Fruit fly (Drosophila melanogaster) whole organism, embryonic: ENCODE results near the gene CG43354.

ENCODE experiments used
- Bgb ChIP-seq: fragments of 200-800 bp; sonication (Bioruptor generic); IDR thresholded peaks from 2 replicates; pipeline ENCODE4 v1.3.6; 2022; ENCODE audit warnings: missing biosample characterization, missing genetic modification characterization; ENCODE audit not compliant: partially characterized antibody
- CG13296 ChIP-seq: fragments of 200-800 bp; sonication (Bioruptor generic); optimal IDR thresholded peaks from 3 replicates; lab custom pipeline; 2018; ENCODE audit warnings: missing biosample characterization, mild to moderate bottlenecking, missing genetic modification characterization
- CG17328 ChIP-seq: fragments of 200-800 bp; sonication (Bioruptor generic); IDR thresholded peaks from 2 replicates; pipeline ENCODE4 v1.3.6; 2022; ENCODE audit warnings: missing biosample characterization, missing genetic modification characterization
- CG17568 ChIP-seq: fragments of 200-800 bp; sonication (Bioruptor generic); optimal IDR thresholded peaks from 2 replicates; lab custom pipeline; 2018; ENCODE audit warnings: missing biosample characterization, mild to moderate bottlenecking, missing genetic modification characterization, moderate library complexity
- CG2202 ChIP-seq: fragments of 200-800 bp; sonication (Bioruptor generic); optimal IDR thresholded peaks from 2 replicates; lab custom pipeline; 2018; ENCODE audit warnings: missing biosample characterization, mild to moderate bottlenecking, missing genetic modification characterization
- CG2712 ChIP-seq: fragments of 200-800 bp; optimal IDR thresholded peaks from 3 replicates; lab custom pipeline; 2019; ENCODE audit warnings: missing biosample characterization, mild to moderate bottlenecking, missing genetic modification characterization, moderate library complexity
- CG30403 ChIP-seq: fragments of 200-800 bp; sonication (Bioruptor generic); optimal IDR thresholded peaks from 3 replicates; lab custom pipeline; 2016; ENCODE audit warnings: missing biosample characterization, missing genetic modification characterization
- CG31441 ChIP-seq: fragments of 200-800 bp; sonication (Bioruptor generic); IDR thresholded peaks from 2 replicates; pipeline ENCODE4 v1.3.6; 2022; ENCODE audit warnings: missing biosample characterization, missing genetic modification characterization
- CG3407 ChIP-seq: fragments of 200-800 bp; sonication (Bioruptor generic); optimal IDR thresholded peaks from 2 replicates; lab custom pipeline; 2018; ENCODE audit warnings: missing biosample characterization, mild to moderate bottlenecking, missing genetic modification characterization
- CG6254 ChIP-seq: fragments of 200-800 bp; sonication (Bioruptor generic); optimal IDR thresholded peaks from 3 replicates; lab custom pipeline; 2017; ENCODE audit warnings: mild to moderate bottlenecking, missing biosample characterization, missing genetic modification reagents, missing genetic modification characterization
- CG6654 ChIP-seq: fragments of 200-800 bp; sonication (Bioruptor generic); optimal IDR thresholded peaks from 2 replicates; lab custom pipeline; 2017; ENCODE audit warnings: missing biosample characterization, mild to moderate bottlenecking, missing genetic modification characterization
- CG6813 ChIP-seq: fragments of 200-800 bp; sonication (Bioruptor generic); optimal IDR thresholded peaks from 2 replicates; lab custom pipeline; 2017; ENCODE audit warnings: missing biosample characterization, missing genetic modification characterization, mild to moderate bottlenecking, moderate library complexity, missing genetic modification reagents
- CG7556 ChIP-seq: fragments of 200-800 bp; sonication (Bioruptor generic); optimal IDR thresholded peaks from 2 replicates; lab custom pipeline; 2017; ENCODE audit warnings: missing biosample characterization, mild to moderate bottlenecking, missing genetic modification characterization
- CG7839 ChIP-seq: fragments of 200-800 bp; sonication (Bioruptor generic); optimal IDR thresholded peaks from 3 replicates; lab custom pipeline; 2018; ENCODE audit warnings: missing biosample characterization, mild to moderate bottlenecking, missing genetic modification characterization, moderate library complexity
- CG8478 ChIP-seq: fragments of >200 bp; optimal IDR thresholded peaks from 2 replicates; lab custom pipeline; 2018
- CG8765 ChIP-seq: fragments of 200-800 bp; sonication (Bioruptor generic); IDR thresholded peaks from 2 replicates; pipeline ENCODE4 v1.3.6; 2022; ENCODE audit warnings: missing biosample characterization, missing genetic modification characterization
- CG8924 ChIP-seq: fragments of 200-800 bp; optimal IDR thresholded peaks from 3 replicates; lab custom pipeline; 2019; ENCODE audit warnings: missing biosample characterization, mild to moderate bottlenecking, missing genetic modification characterization, moderate library complexity
- CG9437 ChIP-seq: fragments of 200-800 bp; sonication (Bioruptor generic); optimal IDR thresholded peaks from 2 replicates; lab custom pipeline; 2018; ENCODE audit warnings: missing biosample characterization, mild to moderate bottlenecking, missing genetic modification characterization
- CG9932 ChIP-seq: fragments of 200-800 bp; sonication (Bioruptor generic); IDR thresholded peaks from 2 replicates; pipeline ENCODE4 v1.3.6; 2022; ENCODE audit warnings: missing biosample characterization, missing genetic modification characterization
- CTCF ChIP-seq: fragments of 200-800 bp; sonication (Bioruptor generic); optimal IDR thresholded peaks from 2 replicates; lab custom pipeline; 2017; ENCODE audit warnings: missing biosample characterization, mild to moderate bottlenecking, missing genetic modification characterization, moderate library complexity
- Camta ChIP-seq: fragments of 200-800 bp; sonication (Bioruptor generic); optimal IDR thresholded peaks from 2 replicates; lab custom pipeline; 2016; ENCODE audit warnings: missing biosample characterization, missing genetic modification characterization
- D19A ChIP-seq: fragments of 200-800 bp; optimal IDR thresholded peaks from 3 replicates; lab custom pipeline; 2019; ENCODE audit warnings: missing biosample characterization, mild to moderate bottlenecking, missing genetic modification characterization, moderate library complexity
- E2f1 ChIP-seq: fragments of 200-800 bp; sonication (Bioruptor generic); IDR thresholded peaks from 2 replicates; pipeline ENCODE4 v1.3.6; 2022; ENCODE audit warnings: missing biosample characterization, missing genetic modification characterization
- Hmr ChIP-seq: fragments of 200-800 bp; sonication (Bioruptor generic); optimal IDR thresholded peaks from 3 replicates; lab custom pipeline; 2017; ENCODE audit warnings: mild to moderate bottlenecking, missing biosample characterization, missing genetic modification reagents, missing genetic modification characterization
- Hsf ChIP-seq: fragments of 200-800 bp; sonication (Bioruptor generic); optimal IDR thresholded peaks from 3 replicates; lab custom pipeline; 2016; ENCODE audit warnings: missing biosample characterization, missing genetic modification characterization
- Max ChIP-seq: fragments of 200-800 bp; sonication (Bioruptor generic); optimal IDR thresholded peaks from 2 replicates; lab custom pipeline; 2016; ENCODE audit warnings: missing biosample characterization, mild to moderate bottlenecking, missing genetic modification characterization
- Med ChIP-seq: fragments of 200-800 bp; sonication (Bioruptor generic); peaks from one replicate; lab custom pipeline; 2016; ENCODE audit warnings: missing biosample characterization, missing genetic modification characterization, mild to moderate bottlenecking, inconsistent platforms, moderate library complexity
- NK7.1 ChIP-seq: fragments of 200-800 bp; sonication (Bioruptor generic); optimal IDR thresholded peaks from 3 replicates; lab custom pipeline; 2016; ENCODE audit warnings: missing biosample characterization, missing genetic modification characterization
- Oli ChIP-seq: fragments of 200-800 bp; sonication (Bioruptor generic); optimal IDR thresholded peaks from 2 replicates; lab custom pipeline; 2018; ENCODE audit warnings: missing biosample characterization, mild to moderate bottlenecking, missing genetic modification characterization, moderate library complexity
- PHDP ChIP-seq: fragments of 200-800 bp; sonication (Bioruptor generic); optimal IDR thresholded peaks from 3 replicates; lab custom pipeline; 2018; ENCODE audit warnings: missing biosample characterization, mild to moderate bottlenecking, missing genetic modification characterization, moderate library complexity
- Six4 ChIP-seq: fragments of 200-800 bp; sonication (Bioruptor generic); optimal IDR thresholded peaks from 2 replicates; lab custom pipeline; 2016; ENCODE audit warnings: missing biosample characterization, missing genetic modification characterization
- Xrp1 ChIP-seq: fragments of 200-800 bp; sonication (Bioruptor generic); IDR thresholded peaks from 2 replicates; pipeline ENCODE4 v1.3.6; 2022; ENCODE audit warnings: missing biosample characterization, missing genetic modification characterization
- amos ChIP-seq: fragments of 200-800 bp; sonication (Bioruptor generic); IDR thresholded peaks from 2 replicates; pipeline ENCODE4 v1.3.6; 2022; ENCODE audit warnings: missing biosample characterization, missing genetic modification characterization; ENCODE audit not compliant: partially characterized antibody
- bsh ChIP-seq, 2 experiments: fragments of 200-800 bp; sonication (Bioruptor generic); optimal IDR thresholded peaks; 2 replicates each; lab custom pipeline; 2017 to 2018; ENCODE audit warnings: mild to moderate bottlenecking in 2 of 2, missing biosample characterization in 2 of 2, missing genetic modification characterization in 2 of 2, moderate library complexity in 1 of 2
- chinmo ChIP-seq: fragments of 200-800 bp; sonication (Bioruptor generic); IDR thresholded peaks from 4 replicates; pipeline ENCODE4 v1.3.6; 2022; ENCODE audit warnings: missing biosample characterization, missing genetic modification characterization; ENCODE audit not compliant: partially characterized antibody
- chn ChIP-seq: fragments of 200-800 bp; sonication (Bioruptor generic); optimal IDR thresholded peaks from 2 replicates; lab custom pipeline; 2016; ENCODE audit warnings: missing biosample characterization, missing genetic modification characterization
- ci ChIP-seq: fragments of 200-800 bp; sonication (Bioruptor generic); IDR thresholded peaks from 3 replicates; pipeline ENCODE4 v1.3.6; 2022; ENCODE audit warnings: missing biosample characterization, missing genetic modification characterization
- croc ChIP-seq: fragments of 200-800 bp; sonication (Bioruptor generic); conservative IDR thresholded peaks from 3 replicates; pipeline ENCODE4 v1.3.6; 2022; ENCODE audit warnings: missing biosample characterization, missing genetic modification characterization
- ewg ChIP-seq: fragments of 200-800 bp; sonication (Bioruptor generic); optimal IDR thresholded peaks from 3 replicates; lab custom pipeline; 2017; ENCODE audit warnings: mild to moderate bottlenecking, missing biosample characterization, missing genetic modification reagents, missing genetic modification characterization
- fd96Cb ChIP-seq: fragments of 200-800 bp; sonication (Bioruptor generic); optimal IDR thresholded peaks from 2 replicates; lab custom pipeline; 2018; ENCODE audit warnings: missing biosample characterization, mild to moderate bottlenecking, missing genetic modification characterization, moderate library complexity
- grau ChIP-seq: fragments of 200-800 bp; optimal IDR thresholded peaks from 3 replicates; lab custom pipeline; 2019; ENCODE audit warnings: missing biosample characterization, mild to moderate bottlenecking, missing genetic modification characterization, moderate library complexity
- her ChIP-seq: fragments of 200-800 bp; sonication (Bioruptor generic); optimal IDR thresholded peaks from 2 replicates; lab custom pipeline; 2016; ENCODE audit warnings: missing biosample characterization, missing genetic modification characterization
- jing ChIP-seq: fragments of 200-800 bp; sonication (Bioruptor generic); optimal IDR thresholded peaks from 2 replicates; lab custom pipeline; 2018; ENCODE audit warnings: missing biosample characterization, mild to moderate bottlenecking, missing genetic modification characterization
- lmd ChIP-seq: fragments of 200-800 bp; sonication (Bioruptor generic); IDR thresholded peaks from 2 replicates; pipeline ENCODE4 v1.3.6; 2022; ENCODE audit warnings: missing biosample characterization, missing genetic modification characterization
- nerfin-1 ChIP-seq: fragments of 200-800 bp; sonication (Bioruptor generic); optimal IDR thresholded peaks from 3 replicates; lab custom pipeline; 2019; ENCODE audit warnings: missing biosample characterization, mild to moderate bottlenecking, missing genetic modification characterization, moderate library complexity
- pho ChIP-seq: fragments of 200-800 bp; sonication (Bioruptor generic); optimal IDR thresholded peaks from 2 replicates; lab custom pipeline; 2016; ENCODE audit warnings: missing biosample characterization, missing genetic modification characterization
- sens ChIP-seq: fragments of 200-800 bp; sonication (Bioruptor generic); peaks from one replicate; lab custom pipeline; 2016; ENCODE audit warnings: missing biosample characterization, missing genetic modification characterization
- toy ChIP-seq: fragments of 200-800 bp; sonication (Bioruptor generic); IDR thresholded peaks from 2 replicates; pipeline ENCODE4 v1.3.6; 2022; ENCODE audit warnings: missing biosample characterization, missing genetic modification characterization
- usp ChIP-seq: fragments of >200 bp; optimal IDR thresholded peaks from 2 replicates; lab custom pipeline; 2017; ENCODE audit warnings: missing biosample characterization, missing genetic modification characterization
- wdn ChIP-seq: fragments of 200-800 bp; sonication (Bioruptor generic); IDR thresholded peaks from 2 replicates; pipeline ENCODE4 v1.3.6; 2022; ENCODE audit warnings: missing biosample characterization, missing genetic modification characterization

The CG43354 gene

dm6 chr2L:18347950-18348349 lies 38.7 kb upstream of the CG43354 start:
- peak; percentile 7 for TF ChIP-seq sens (GFP tag; lab: Kevin White, UChicago)
- no peak for TF ChIP-seq CG6813 (GFP tag; lab: Kevin White, UChicago)
- peak; percentile 85 for TF ChIP-seq CTCF (GFP tag; lab: Kevin White, UChicago)
- 0 out of 4 replicates have a peak, but pooled peaks have one; percentile 11 for TF ChIP-seq chinmo (GFP tag; lab: Robert Waterston, UW)

- TF ChIP-seq Six4 (GFP tag; lab: Kevin White, UChicago) (peak; percentile 35), CG9437 (GFP tag; lab: Kevin White, UChicago) (peak; percentile 10), sens (GFP tag; lab: Kevin White, UChicago) (peak; percentile 88), Hmr (GFP tag; lab: Kevin White, UChicago) (peak; percentile 1), ci (GFP tag; lab: Robert Waterston, UW) (peak; percentile 41; the same call in 1 of the 3 replicates), Camta (GFP tag; lab: Kevin White, UChicago) (no peak), bsh (GFP tag; optimal IDR thresholded peaks at IDR 0.05; lab: Kevin White, UChicago) (peak; percentile 67 to 72), jing (GFP tag; lab: Kevin White, UChicago) (peak; percentile 2), grau (tag; lab: Kevin White, UChicago) (peak; percentile 28), fd96Cb (tag; lab: Kevin White, UChicago) (peak; percentile 41), CG31441 (GFP tag; lab: Robert Waterston, UW) (peak; percentile 63), CG2202 (peak; percentile 23), CG8478 (no peak), wdn (GFP tag; lab: Robert Waterston, UW) (no peak), CG13296 (no peak), CG3407 (GFP tag; lab: Kevin White, UChicago) (peak; percentile 33), her (no peak), D19A (tag; lab: Kevin White, UChicago) (peak; percentile 42), PHDP (tag; lab: Kevin White, UChicago) (peak; percentile 42), nerfin-1 (tag; lab: Kevin White, UChicago) (peak; percentile 15), Oli (tag; lab: Kevin White, UChicago) (peak; percentile 50), E2f1 (GFP tag; lab: Robert Waterston, UW) (peak; percentile 8; the same call in 1 of the 2 replicates), usp (GFP tag; lab: Kevin White, UChicago) (no peak), croc (GFP tag; lab: Robert Waterston, UW) (peak; percentile 30; the same call in 1 of the 3 replicates), Max (GFP tag; lab: Kevin White, UChicago) (peak; percentile 1), NK7.1 (GFP tag; lab: Kevin White, UChicago) (no peak), CG17568 (GFP tag; lab: Kevin White, UChicago) (peak; percentile 5), CG6254 (GFP tag; lab: Kevin White, UChicago) (peak; percentile 36), Med (GFP tag; lab: Kevin White, UChicago) (peak; percentile 54), CG9932 (GFP tag; lab: Robert Waterston, UW) (no peak), CG7556 (GFP tag; lab: Kevin White, UChicago) (peak; percentile 30), toy (GFP tag; lab: Robert Waterston, UW) (no peak), Xrp1 (GFP tag; lab: Robert Waterston, UW) (peak; percentile 69), lmd (peak; percentile 23; the same call in 1 of the 2 replicates), CG30403 (GFP tag; lab: Kevin White, UChicago) (peak; percentile 22), chn (GFP tag; lab: Kevin White, UChicago) (no peak), CG17328 (GFP tag; lab: Robert Waterston, UW) (peak; percentile 42; the same call in 1 of the 2 replicates), CG2712 (peak; percentile 65), ewg (GFP tag; lab: Kevin White, UChicago) (peak; percentile 40), CG6654 (GFP tag; lab: Kevin White, UChicago) (peak; percentile 12), amos (GFP tag; lab: Robert Waterston, UW) (no peak), CG8924 (tag; lab: Kevin White, UChicago) (peak; percentile 17), CG7839 (tag; lab: Kevin White, UChicago) (peak; percentile 51), Hsf (peak; percentile 18), CG8765 (GFP tag; lab: Robert Waterston, UW) (no peak), pho (no peak), Bgb (GFP tag; lab: Robert Waterston, UW) (no peak)
These were observed 35.9 kb upstream of the CG43354 start for dm6 chr2L:18345194-18345593.
